Fruit fly (Drosophila melanogaster): Measurements from ENCODE around the gene mnb.

Gene mnb

dm6 chrX:17887208-17887627, at the start of gene mnb (continued):
- no peak for TF ChIP-seq CG18476 (GFP tag; optimal IDR thresholded peaks at IDR 0.05)
- no peak for TF ChIP-seq so (GFP tag; IDR thresholded peaks at IDR 0.05)
- TF ChIP-seq yki (optimal IDR thresholded peaks at IDR 0.05) = no peak
- no peak for TF ChIP-seq nerfin-1 (tag; optimal IDR thresholded peaks at IDR 0.05)
- no peak for TF ChIP-seq NC2β (GFP tag; optimal IDR thresholded peaks at IDR 0.05)
- TF ChIP-seq ham (GFP tag; IDR thresholded peaks at IDR 0.05) = no peak
- TF ChIP-seq CG7372 (GFP tag; IDR thresholded peaks at IDR 0.05) = no peak
- TF ChIP-seq HmgD (GFP tag; optimal IDR thresholded peaks at IDR 0.05) = peak; percentile 29
- no peak for TF ChIP-seq CG31224 (GFP tag; IDR thresholded peaks at IDR 0.05)
- TF ChIP-seq YL-1 (GFP tag; optimal IDR thresholded peaks at IDR 0.05) = no peak
- no peak for TF ChIP-seq CG10543 (GFP tag; optimal IDR thresholded peaks at IDR 0.05)
- no peak for TF ChIP-seq pho (GFP tag; optimal IDR thresholded peaks at IDR 0.05)
- peak; percentile 99 for TF ChIP-seq sna (GFP tag; IDR thresholded peaks at IDR 0.05; ENCODE audit: partially characterized antibody)
- no peak for TF ChIP-seq CG4617 (GFP tag; optimal IDR thresholded peaks at IDR 0.05; ENCODE audit: borderline replicate concordance)
- TF ChIP-seq D19A (tag; optimal IDR thresholded peaks at IDR 0.05) = no peak
- no peak for TF ChIP-seq wdn (GFP tag; IDR thresholded peaks at IDR 0.05)
- TF ChIP-seq ase (GFP tag; IDR thresholded peaks at IDR 0.05) = no peak
- TF ChIP-seq pros (GFP tag; optimal IDR thresholded peaks at IDR 0.05) = no peak
- no peak for TF ChIP-seq gt (GFP tag; IDR thresholded peaks at IDR 0.05)
- no peak for TF ChIP-seq bsh (GFP tag; optimal IDR thresholded peaks at IDR 0.05)
- no peak for TF ChIP-seq CG16815 (GFP tag; optimal IDR thresholded peaks at IDR 0.05)
- TF ChIP-seq sima (GFP tag; optimal IDR thresholded peaks at IDR 0.05) = no peak
- TF ChIP-seq CG31441 (GFP tag; IDR thresholded peaks at IDR 0.05) = no peak
- no peak for TF ChIP-seq cas (GFP tag; IDR thresholded peaks at IDR 0.05)
- TF ChIP-seq CG17802 (tag; optimal IDR thresholded peaks at IDR 0.05) = no peak
- no peak for TF ChIP-seq esg (GFP tag; conservative IDR thresholded peaks at IDR 0.05)
- no peak for TF ChIP-seq Xbp1 (GFP tag; optimal IDR thresholded peaks at IDR 0.05)
- TF ChIP-seq Xrp1 (GFP tag; IDR thresholded peaks at IDR 0.05) = no peak
- no peak for TF ChIP-seq CG12942 (GFP tag; optimal IDR thresholded peaks at IDR 0.05)
- no peak for TF ChIP-seq MBD-R2 (GFP tag; IDR thresholded peaks at IDR 0.05)
- TF ChIP-seq ftz-f1 (GFP tag; optimal IDR thresholded peaks at IDR 0.05) = no peak
- TF ChIP-seq Nf-YB (GFP tag; optimal IDR thresholded peaks at IDR 0.05) = no peak
- TF ChIP-seq CG15073 (GFP tag; optimal IDR thresholded peaks at IDR 0.05) = no peak
- TF ChIP-seq Elba2 (GFP tag; optimal IDR thresholded peaks at IDR 0.05) = no peak
- no peak for TF ChIP-seq Blimp-1 (GFP tag; optimal IDR thresholded peaks at IDR 0.05)
- no peak for TF ChIP-seq Fer1 (GFP tag; optimal IDR thresholded peaks at IDR 0.05)
- TF ChIP-seq CG12071 (GFP tag; optimal IDR thresholded peaks at IDR 0.05) = no peak
- no peak for TF ChIP-seq CG12219 (GFP tag; optimal IDR thresholded peaks at IDR 0.05)
- no peak for TF ChIP-seq peb (GFP tag; IDR thresholded peaks at IDR 0.05)
- TF ChIP-seq Drgx (GFP tag; IDR thresholded peaks at IDR 0.05) = no peak
- peak; percentile 21 for TF ChIP-seq ind (GFP tag; optimal IDR thresholded peaks at IDR 0.05)
- no peak for TF ChIP-seq chm (GFP tag; IDR thresholded peaks at IDR 0.05)
- no peak for TF ChIP-seq ranshi (GFP tag; IDR thresholded peaks at IDR 0.05)
- TF ChIP-seq kah (GFP tag; optimal IDR thresholded peaks at IDR 0.05) = no peak
- peak; percentile 99 for TF ChIP-seq hb (GFP tag; IDR thresholded peaks at IDR 0.05; ENCODE audit: partially characterized antibody)
- no peak for TF ChIP-seq sim (GFP tag; IDR thresholded peaks at IDR 0.05)
- peak; percentile 85 for TF ChIP-seq hkb (optimal IDR thresholded peaks at IDR 0.05)
- no peak for TF ChIP-seq hkb (GFP tag; IDR thresholded peaks at IDR 0.05)
- TF ChIP-seq trh (GFP tag; optimal IDR thresholded peaks at IDR 0.05) = no peak
- TF ChIP-seq CG3838 (GFP tag; optimal IDR thresholded peaks at IDR 0.05) = no peak
- peak; percentile 99 for TF ChIP-seq bbx (GFP tag; IDR thresholded peaks at IDR 0.05; ENCODE audit: partially characterized antibody)
- TF ChIP-seq Bdp1 (GFP tag; optimal IDR thresholded peaks at IDR 0.05) = peak; percentile 22
- no peak for TF ChIP-seq exex (tag; optimal IDR thresholded peaks at IDR 0.05)

Measured in whole organism, embryonic.